Fruit fly (Drosophila melanogaster) whole organism, embryonic: ENCODE results near the gene CAH16.

Experiments
- CG1024 ChIP-seq: fragments of 200-800 bp; sonication (Bioruptor generic); IDR thresholded peaks from 2 replicates; pipeline ENCODE4 v1.3.6; 2022; ENCODE audit warnings: missing biosample characterization, missing genetic modification characterization
- CG10267 ChIP-seq: fragments of 200-800 bp; sonication (Bioruptor generic); optimal IDR thresholded peaks from 2 replicates; lab custom pipeline; 2018; ENCODE audit warnings: missing biosample characterization, mild to moderate bottlenecking, missing genetic modification characterization, moderate library complexity
- CG12155 ChIP-seq: fragments of 200-800 bp; sonication (Bioruptor generic); optimal IDR thresholded peaks from 3 replicates; lab custom pipeline; 2016; ENCODE audit warnings: missing biosample characterization, missing genetic modification characterization
- CG12769 ChIP-seq: fragments of 200-800 bp; sonication (Bioruptor generic); optimal IDR thresholded peaks from 2 replicates; lab custom pipeline; 2019; ENCODE audit warnings: missing biosample characterization, mild to moderate bottlenecking, missing genetic modification characterization, moderate library complexity
- CG13296 ChIP-seq: fragments of 200-800 bp; sonication (Bioruptor generic); optimal IDR thresholded peaks from 3 replicates; lab custom pipeline; 2018; ENCODE audit warnings: missing biosample characterization, mild to moderate bottlenecking, missing genetic modification characterization
- CG14050 ChIP-seq: fragments of 200-800 bp; sonication (Bioruptor generic); IDR thresholded peaks from 3 replicates; pipeline ENCODE4 v1.3.6; 2022; ENCODE audit warnings: missing biosample characterization, missing genetic modification characterization
- CG14965 ChIP-seq: fragments of 200-800 bp; sonication (Bioruptor generic); optimal IDR thresholded peaks from 2 replicates; lab custom pipeline; 2016; ENCODE audit warnings: missing biosample characterization, missing genetic modification characterization, borderline replicate concordance
- CG16813 ChIP-seq: fragments of 200-800 bp; sonication (Bioruptor generic); IDR thresholded peaks from 3 replicates; pipeline ENCODE4 v1.3.6; 2022; ENCODE audit warnings: missing biosample characterization, missing genetic modification characterization; ENCODE audit not compliant: partially characterized antibody
- CG16863 ChIP-seq: fragments of 200-800 bp; sonication (Bioruptor generic); optimal IDR thresholded peaks from 3 replicates; lab custom pipeline; 2016; ENCODE audit warnings: missing biosample characterization, missing genetic modification characterization
- CG17328 ChIP-seq: fragments of 200-800 bp; sonication (Bioruptor generic); IDR thresholded peaks from 2 replicates; pipeline ENCODE4 v1.3.6; 2022; ENCODE audit warnings: missing biosample characterization, missing genetic modification characterization
- CG32767 ChIP-seq: fragments of 200-800 bp; sonication (Bioruptor generic); IDR thresholded peaks from 2 replicates; pipeline ENCODE4 v1.3.6; 2022; ENCODE audit warnings: missing biosample characterization, missing genetic modification characterization
- CG32772 ChIP-seq: fragments of 200-800 bp; sonication (Bioruptor generic); IDR thresholded peaks from 2 replicates; pipeline ENCODE4 v1.3.6; 2022; ENCODE audit warnings: missing biosample characterization, missing genetic modification characterization
- CG34224 ChIP-seq: fragments of 200-800 bp; sonication (Bioruptor generic); IDR thresholded peaks from 3 replicates; pipeline ENCODE4 v1.3.6; 2022; ENCODE audit warnings: missing biosample characterization, missing genetic modification characterization; ENCODE audit not compliant: partially characterized antibody
- CG4854 ChIP-seq: fragments of 200-800 bp; sonication (Bioruptor generic); optimal IDR thresholded peaks from 2 replicates; lab custom pipeline; 2016; ENCODE audit warnings: missing biosample characterization, missing genetic modification characterization, inconsistent platforms
- CG6689 ChIP-seq: fragments of 200-800 bp; sonication (Bioruptor generic); IDR thresholded peaks from 2 replicates; pipeline ENCODE4 v1.3.6; 2022; ENCODE audit warnings: missing biosample characterization, missing genetic modification characterization
- CG6854 ChIP-seq: fragments of 200-800 bp; sonication (Bioruptor generic); optimal IDR thresholded peaks from 3 replicates; lab custom pipeline; 2017; ENCODE audit warnings: missing biosample characterization, mild to moderate bottlenecking, missing genetic modification characterization
- CG8359 ChIP-seq: fragments of 200-800 bp; sonication (Bioruptor generic); optimal IDR thresholded peaks from 2 replicates; lab custom pipeline; 2017; ENCODE audit warnings: missing biosample characterization, mild to moderate bottlenecking, missing genetic modification characterization, borderline replicate concordance
- CG9932 ChIP-seq: fragments of 200-800 bp; sonication (Bioruptor generic); IDR thresholded peaks from 2 replicates; pipeline ENCODE4 v1.3.6; 2022; ENCODE audit warnings: missing biosample characterization, missing genetic modification characterization
- Dbx ChIP-seq: fragments of 200-800 bp; sonication (Bioruptor generic); IDR thresholded peaks from 3 replicates; pipeline ENCODE4 v1.3.6; 2022; ENCODE audit warnings: missing biosample characterization, missing genetic modification characterization
- Dfd ChIP-seq, 2 experiments: fragments of >200 bp; optimal IDR thresholded peaks; 2 replicates each; lab custom pipeline; 2017; ENCODE audit warnings: missing biosample characterization in 2 of 2, missing genetic modification characterization in 2 of 2
- Lhr ChIP-seq: fragments of 200-800 bp; sonication (Bioruptor generic); optimal IDR thresholded peaks from 3 replicates; lab custom pipeline; 2017; ENCODE audit warnings: mild to moderate bottlenecking, missing biosample characterization, missing genetic modification reagents, missing genetic modification characterization
- Oaz ChIP-seq: fragments of 200-800 bp; sonication (Bioruptor generic); IDR thresholded peaks from 2 replicates; pipeline ENCODE4 v1.3.6; 2022; ENCODE audit warnings: missing biosample characterization, missing genetic modification characterization
- Ptx1 ChIP-seq: fragments of 200-800 bp; sonication (Bioruptor generic); IDR thresholded peaks from 2 replicates; pipeline ENCODE4 v1.3.6; 2022; ENCODE audit warnings: missing biosample characterization, missing genetic modification characterization
- Side ChIP-seq: fragments of 200-800 bp; sonication (Bioruptor generic); optimal IDR thresholded peaks from 2 replicates; lab custom pipeline; 2016; ENCODE audit warnings: missing biosample characterization, missing genetic modification characterization
- Sry-β ChIP-seq: fragments of 200-800 bp; sonication (Bioruptor generic); optimal IDR thresholded peaks from 2 replicates; lab custom pipeline; 2018; ENCODE audit warnings: missing biosample characterization, mild to moderate bottlenecking, missing genetic modification characterization, moderate library complexity
- Stat92E ChIP-seq, 3 experiments: fragments of >200 bp in 2 of 3; fragments of 200-800 bp in 1 of 3; sonication (Bioruptor generic) in 1 of 3; optimal IDR thresholded peaks; 2 replicates each; lab custom pipeline; 2017 to 2019; ENCODE audit warnings: missing biosample characterization in 3 of 3, missing genetic modification characterization in 3 of 3, mild to moderate bottlenecking in 1 of 3, moderate library complexity in 1 of 3
- Trl ChIP-seq, 3 experiments: fragments of >200 bp in 2 of 3; fragments of 200-800 bp in 1 of 3; sonication (Bioruptor generic) in 1 of 3; optimal IDR thresholded peaks; 2 replicates in 1 of 3; 3 replicates in 2 of 3; lab custom pipeline; 2016 to 2017; ENCODE audit warnings: missing biosample characterization in 1 of 3, missing genetic modification characterization in 1 of 3
- ab ChIP-seq: fragments of 200-800 bp; sonication (Bioruptor generic); optimal IDR thresholded peaks from 2 replicates; lab custom pipeline; 2016; ENCODE audit warnings: missing biosample characterization, missing genetic modification characterization
- abd-A ChIP-seq: fragments of 200-800 bp; sonication (Bioruptor generic); optimal IDR thresholded peaks from 3 replicates; lab custom pipeline; 2019; ENCODE audit warnings: missing biosample characterization, mild to moderate bottlenecking, missing genetic modification characterization, moderate library complexity
- amos ChIP-seq: fragments of 200-800 bp; sonication (Bioruptor generic); IDR thresholded peaks from 2 replicates; pipeline ENCODE4 v1.3.6; 2022; ENCODE audit warnings: missing biosample characterization, missing genetic modification characterization; ENCODE audit not compliant: partially characterized antibody
- crol ChIP-seq: fragments of 200-800 bp; sonication (Bioruptor generic); IDR thresholded peaks from 2 replicates; pipeline ENCODE4 v1.3.6; 2022; ENCODE audit warnings: missing biosample characterization, missing genetic modification characterization
- da ChIP-seq: fragments of 200-800 bp; sonication (Bioruptor generic); optimal IDR thresholded peaks from 2 replicates; lab custom pipeline; 2016; ENCODE audit warnings: missing biosample characterization, missing genetic modification characterization
- fd64A ChIP-seq: fragments of 200-800 bp; sonication (Bioruptor generic); optimal IDR thresholded peaks from 3 replicates; lab custom pipeline; 2018; ENCODE audit warnings: missing biosample characterization, mild to moderate bottlenecking, missing genetic modification characterization
- fu2 ChIP-seq: fragments of 200-800 bp; sonication (Bioruptor generic); optimal IDR thresholded peaks from 2 replicates; lab custom pipeline; 2016; ENCODE audit warnings: missing biosample characterization, missing genetic modification characterization
- gce ChIP-seq: fragments of 200-800 bp; sonication (Bioruptor generic); IDR thresholded peaks from 3 replicates; pipeline ENCODE4 v1.3.6; 2022; ENCODE audit warnings: missing biosample characterization, missing genetic modification characterization
- grau ChIP-seq: fragments of 200-800 bp; optimal IDR thresholded peaks from 3 replicates; lab custom pipeline; 2019; ENCODE audit warnings: missing biosample characterization, mild to moderate bottlenecking, missing genetic modification characterization, moderate library complexity
- luna ChIP-seq: fragments of 200-800 bp; sonication (Bioruptor generic); optimal IDR thresholded peaks from 2 replicates; lab custom pipeline; 2016; ENCODE audit warnings: missing biosample characterization, missing genetic modification characterization
- nom ChIP-seq: fragments of 200-800 bp; sonication (Bioruptor generic); optimal IDR thresholded peaks from 2 replicates; lab custom pipeline; 2017; ENCODE audit warnings: missing biosample characterization, missing genetic modification characterization, mild to moderate bottlenecking, moderate library complexity, missing genetic modification reagents
- pfk ChIP-seq: fragments of 200-800 bp; sonication (Bioruptor generic); optimal IDR thresholded peaks from 2 replicates; lab custom pipeline; 2018; ENCODE audit warnings: missing biosample characterization, mild to moderate bottlenecking, missing genetic modification characterization, moderate library complexity
- sisA ChIP-seq: fragments of 200-800 bp; sonication (Bioruptor generic); IDR thresholded peaks from 2 replicates; pipeline ENCODE4 v1.3.6; 2022; ENCODE audit warnings: missing biosample characterization, missing genetic modification characterization
- slbo ChIP-seq: fragments of 200-800 bp; sonication (Bioruptor generic); IDR thresholded peaks from 2 replicates; pipeline ENCODE4 v1.3.6; 2022; ENCODE audit warnings: missing biosample characterization, missing genetic modification characterization
- sqz ChIP-seq: fragments of 200-800 bp; sonication (Bioruptor generic); optimal IDR thresholded peaks from 3 replicates; lab custom pipeline; 2018; ENCODE audit warnings: missing biosample characterization, mild to moderate bottlenecking, missing genetic modification characterization
- tap ChIP-seq: fragments of 200-800 bp; optimal IDR thresholded peaks from 3 replicates; lab custom pipeline; 2019; ENCODE audit warnings: missing biosample characterization, mild to moderate bottlenecking, missing genetic modification characterization, moderate library complexity
- tgo ChIP-seq: fragments of 200-800 bp; sonication (Bioruptor generic); IDR thresholded peaks from 3 replicates; pipeline ENCODE4 v1.3.6; 2022; ENCODE audit warnings: missing biosample characterization, missing genetic modification characterization
- trem ChIP-seq: fragments of 200-800 bp; optimal IDR thresholded peaks from 3 replicates; lab custom pipeline; 2019; ENCODE audit warnings: missing biosample characterization, mild to moderate bottlenecking, missing genetic modification characterization, moderate library complexity
- ttk ChIP-seq: fragments of 200-800 bp; sonication (Bioruptor generic); IDR thresholded peaks from 2 replicates; pipeline ENCODE4 v2.1.2; 2022; ENCODE audit warnings: missing biosample characterization, missing genetic modification characterization
- twi ChIP-seq: fragments of 200-800 bp; optimal IDR thresholded peaks from 2 replicates; lab custom pipeline; 2019; ENCODE audit warnings: missing biosample characterization, mild to moderate bottlenecking, missing genetic modification characterization, moderate library complexity
- usp ChIP-seq: fragments of >200 bp; optimal IDR thresholded peaks from 2 replicates; lab custom pipeline; 2017; ENCODE audit warnings: missing biosample characterization, missing genetic modification characterization
- z ChIP-seq: fragments of 200-800 bp; sonication (Bioruptor generic); IDR thresholded peaks from 3 replicates; pipeline ENCODE4 v1.3.6; 2022; ENCODE audit warnings: missing biosample characterization, missing genetic modification characterization
- zfh2 ChIP-seq: fragments of 200-800 bp; sonication (Bioruptor generic); optimal IDR thresholded peaks from 2 replicates; lab custom pipeline; 2016; ENCODE audit warnings: missing biosample characterization, missing genetic modification characterization

CAH16 gene

DNA sequence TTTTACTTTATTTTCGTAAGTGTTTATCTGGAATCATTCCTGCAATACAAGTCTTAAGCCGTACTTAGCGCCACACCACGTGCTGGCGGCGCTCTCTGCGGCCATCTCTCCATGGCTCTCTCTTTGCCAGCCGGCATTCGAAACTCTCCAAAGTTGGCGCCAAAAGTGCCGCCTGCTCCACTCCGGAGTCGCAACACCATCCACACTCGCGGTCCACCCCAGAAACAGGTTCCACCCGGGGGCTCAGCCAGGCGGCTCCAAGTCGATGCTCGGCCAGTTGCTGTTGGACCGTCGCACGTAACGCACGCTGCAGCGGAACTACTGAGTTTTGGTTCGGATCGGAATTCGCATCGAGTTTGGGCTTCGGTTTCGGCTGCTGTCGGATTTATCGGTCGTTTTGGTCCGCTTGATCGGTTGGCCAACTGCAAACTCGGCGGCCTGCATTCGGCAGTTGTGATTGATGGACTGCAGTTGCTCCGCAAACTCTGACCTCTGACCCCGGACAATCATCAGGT is 50.9 kb downstream of the CAH16 start, which contains the start of gene CG34347 (continued):
- TF ChIP-seq CG8359 (GFP tag; lab: Kevin White, UChicago) (no peak), z (GFP tag; lab: Robert Waterston, UW) (0 out of 3 replicates have a peak, but pooled peaks have one; percentile 22), Oaz (no peak), Side (GFP tag; lab: Kevin White, UChicago) (no peak), pfk (no peak), grau (tag; lab: Kevin White, UChicago) (no peak), slbo (0 out of 2 replicates have a peak, but pooled peaks have one; percentile 34), zfh2 (GFP tag; lab: Kevin White, UChicago) (no peak), Ptx1 (no peak), gce (GFP tag; lab: Robert Waterston, UW) (peak; percentile 77; the same call in 1 of the 3 replicates), trem (tag; lab: Kevin White, UChicago) (no peak), CG14050 (GFP tag; lab: Robert Waterston, UW) (no peak), Dbx (GFP tag; lab: Robert Waterston, UW) (peak; percentile 24; the same call in 1 of the 3 replicates), tgo (GFP tag; lab: Robert Waterston, UW) (no peak), CG17328 (GFP tag; lab: Robert Waterston, UW) (no peak), CG12155 (GFP tag; lab: Kevin White, UChicago) (no peak), CG6854 (no peak), CG32772 (no peak), CG12769 (tag; lab: Kevin White, UChicago) (peak; percentile 43), Sry-β (GFP tag; lab: Kevin White, UChicago) (no peak), da (GFP tag; lab: Kevin White, UChicago) (no peak), usp (GFP tag; lab: Kevin White, UChicago) (no peak), Lhr (GFP tag; lab: Kevin White, UChicago) (no peak), Trl (optimal IDR thresholded peaks at IDR 0.05; lab: Kevin White, UChicago) (peak; percentile 74 to 81), Trl (GFP tag; optimal IDR thresholded peaks at IDR 0.05; lab: Kevin White, UChicago) (peak; percentile 6), fd64A (GFP tag; lab: Kevin White, UChicago) (no peak), CG13296 (GFP tag; lab: Kevin White, UChicago) (no peak), Dfd (GFP tag; optimal IDR thresholded peaks at IDR 0.05; lab: Kevin White, UChicago) (no peak), sisA (GFP tag; lab: Robert Waterston, UW) (no peak), Stat92E (GFP tag; optimal IDR thresholded peaks at IDR 0.05; lab: Kevin White, UChicago) (peak in 1 of 3 experiments; percentile 7), ttk (GFP tag; lab: Robert Waterston, UW) (no peak), CG4854 (GFP tag; lab: Kevin White, UChicago) (no peak), twi (tag; lab: Kevin White, UChicago) (no peak), CG14965 (GFP tag; lab: Kevin White, UChicago) (no peak), CG1024 (GFP tag; lab: Robert Waterston, UW) (no peak), CG16863 (GFP tag; lab: Kevin White, UChicago) (peak; percentile 1), amos (GFP tag; lab: Robert Waterston, UW) (peak; percentile 46; the same call in 1 of the 2 replicates), CG16813 (GFP tag; lab: Robert Waterston, UW) (no peak), nom (GFP tag; lab: Kevin White, UChicago) (peak; percentile 41), fu2 (GFP tag; lab: Kevin White, UChicago) (no peak), CG6689 (GFP tag; lab: Robert Waterston, UW) (no peak), tap (tag; lab: Kevin White, UChicago) (no peak), CG9932 (GFP tag; lab: Robert Waterston, UW) (no peak), sqz (GFP tag; lab: Kevin White, UChicago) (no peak), abd-A (tag; lab: Kevin White, UChicago) (peak; percentile 52), CG10267 (no peak), CG32767 (GFP tag; lab: Robert Waterston, UW) (peak; percentile 23; the same call in 1 of the 2 replicates), crol (0 out of 2 replicates have a peak, but pooled peaks have one; percentile 28), ab (GFP tag; lab: Kevin White, UChicago) (no peak), luna (GFP tag; lab: Kevin White, UChicago) (no peak), CG34224 (GFP tag; lab: Robert Waterston, UW) (peak; percentile 36; the same call in 1 of the 3 replicates)
